Fruit fly (Drosophila melanogaster) S2 (cell line): ENCODE data around the gene B9d1.

Experiments
- CG8478 ChIP-seq: fragments of >200 bp; optimal IDR thresholded peaks from 2 replicates; lab custom pipeline; 2018
- CTCF ChIP-seq, 2 experiments: fragments of >200 bp; optimal IDR thresholded peaks; 2 replicates each; lab custom pipeline; 2018

DNA sequence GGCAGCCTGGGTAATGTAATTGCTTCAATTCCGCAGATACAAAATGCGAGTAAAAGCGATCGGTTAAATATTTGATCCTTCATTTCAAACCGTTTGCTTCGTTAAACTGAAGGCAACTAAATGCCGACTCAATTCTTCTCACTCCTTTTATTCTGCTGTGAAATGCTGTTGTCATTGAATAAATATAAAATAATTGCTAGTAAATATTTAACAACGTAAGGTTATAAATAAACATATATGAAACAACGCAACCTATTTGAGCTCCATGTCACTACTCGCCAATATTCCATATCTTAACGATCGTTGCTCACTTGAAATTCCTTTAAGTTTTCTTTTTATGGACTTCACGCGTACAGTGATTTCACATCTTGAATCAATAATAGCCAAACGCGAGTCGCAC, 28.1 kb downstream of the B9d1 start, which contains the start of gene CG44013:
- TF ChIP-seq CG8478 (lab: Kevin White, UChicago), result no peak
- no peak for TF ChIP-seq CTCF (optimal IDR thresholded peaks at IDR 0.05; lab: Kevin White, UChicago)
